Fruit fly (Drosophila melanogaster) whole organism, pupa: ENCODE data around the gene Tengl2.
A peak's percentile ranks its signal among the peaks of the same experiment; 100 is the strongest.

ENCODE experiments used
- CG10348 ChIP-seq: fragments of 200-800 bp; sonication (Bioruptor generic); IDR thresholded peaks from 2 replicates; pipeline ENCODE4 v1.3.6; 2022; ENCODE audit warnings: missing biosample characterization, missing genetic modification characterization
- CG12605 ChIP-seq: fragments of 200-800 bp; sonication (Bioruptor generic); IDR thresholded peaks from 2 replicates; pipeline ENCODE4 v1.3.6; 2022; ENCODE audit warnings: missing biosample characterization, missing genetic modification characterization
- CG13204 ChIP-seq: fragments of 200-800 bp; sonication (Bioruptor generic); optimal IDR thresholded peaks from 2 replicates; lab custom pipeline; 2018; ENCODE audit warnings: missing biosample characterization, mild to moderate bottlenecking, missing genetic modification characterization, moderate library complexity
- CG14655 ChIP-seq: fragments of 200-800 bp; sonication (Bioruptor generic); optimal IDR thresholded peaks from 3 replicates; lab custom pipeline; 2017; ENCODE audit warnings: mild to moderate bottlenecking, missing biosample characterization, missing genetic modification reagents, missing genetic modification characterization
- CG15710 ChIP-seq: fragments of 200-800 bp; sonication (Bioruptor generic); optimal IDR thresholded peaks from 2 replicates; lab custom pipeline; 2018; ENCODE audit warnings: missing biosample characterization, mild to moderate bottlenecking, missing genetic modification characterization, moderate library complexity
- CG17806 ChIP-seq: fragments of 200-800 bp; sonication (Bioruptor generic); optimal IDR thresholded peaks from 2 replicates; lab custom pipeline; 2018; ENCODE audit warnings: missing biosample characterization, mild to moderate bottlenecking, missing genetic modification characterization, moderate library complexity
- CG32121 ChIP-seq: fragments of 200-800 bp; sonication (Bioruptor generic); IDR thresholded peaks from 2 replicates; pipeline ENCODE4 v1.3.6; 2022; ENCODE audit warnings: missing biosample characterization, missing genetic modification characterization
- CG34367 ChIP-seq: fragments of 200-800 bp; sonication (Bioruptor generic); optimal IDR thresholded peaks from 2 replicates; lab custom pipeline; 2018; ENCODE audit warnings: missing biosample characterization, mild to moderate bottlenecking, missing genetic modification characterization
- CG4496 ChIP-seq: fragments of 200-800 bp; sonication (Bioruptor generic); IDR thresholded peaks from 3 replicates; pipeline ENCODE4 v1.3.6; 2022; ENCODE audit warnings: missing biosample characterization, missing genetic modification characterization
- CG8159 ChIP-seq: fragments of 200-800 bp; sonication (Bioruptor generic); optimal IDR thresholded peaks from 3 replicates; lab custom pipeline; 2018; ENCODE audit warnings: missing biosample characterization, mild to moderate bottlenecking, missing genetic modification characterization, moderate library complexity
- CG8301 ChIP-seq: fragments of 200-800 bp; sonication (Bioruptor generic); optimal IDR thresholded peaks from 2 replicates; lab custom pipeline; 2018; ENCODE audit warnings: missing biosample characterization, mild to moderate bottlenecking, missing genetic modification characterization
- CG9948 ChIP-seq: fragments of 200-800 bp; sonication (Bioruptor generic); optimal IDR thresholded peaks from 2 replicates; lab custom pipeline; 2018; ENCODE audit warnings: missing biosample characterization, mild to moderate bottlenecking, missing genetic modification characterization, moderate library complexity
- D1 ChIP-seq: fragments of 200-800 bp; sonication (Bioruptor generic); optimal IDR thresholded peaks from 2 replicates; lab custom pipeline; 2018; ENCODE audit warnings: missing biosample characterization, mild to moderate bottlenecking, missing genetic modification characterization, moderate library complexity
- EcR ChIP-seq: fragments of 200-800 bp; sonication (Bioruptor generic); optimal IDR thresholded peaks from 3 replicates; lab custom pipeline; 2019; ENCODE audit warnings: missing biosample characterization, missing genetic modification characterization, mild to moderate bottlenecking, moderate library complexity, missing genetic modification reagents
- Ets98B ChIP-seq: fragments of 200-800 bp; sonication (Bioruptor generic); IDR thresholded peaks from 2 replicates; pipeline ENCODE4 v1.3.6; 2022; ENCODE audit warnings: missing biosample characterization, missing genetic modification characterization
- Pif1A ChIP-seq: fragments of 200-800 bp; sonication (Bioruptor generic); optimal IDR thresholded peaks from 3 replicates; lab custom pipeline; 2016; ENCODE audit warnings: missing biosample characterization, missing genetic modification characterization
- Pif1B ChIP-seq: fragments of 200-800 bp; sonication (Bioruptor generic); optimal IDR thresholded peaks from 3 replicates; lab custom pipeline; 2016; ENCODE audit warnings: missing biosample characterization, missing genetic modification characterization
- Snoo ChIP-seq: fragments of 200-800 bp; sonication (Bioruptor generic); optimal IDR thresholded peaks from 3 replicates; lab custom pipeline; 2017; ENCODE audit warnings: missing biosample characterization, mild to moderate bottlenecking, missing genetic modification characterization, inconsistent platforms
- fd96Ca ChIP-seq: fragments of 200-800 bp; sonication (Bioruptor generic); IDR thresholded peaks from 3 replicates; pipeline ENCODE4 v1.3.6; 2022; ENCODE audit warnings: missing biosample characterization, missing genetic modification characterization
- gl ChIP-seq: fragments of 200-800 bp; sonication (Bioruptor generic); optimal IDR thresholded peaks from 2 replicates; lab custom pipeline; 2018; ENCODE audit warnings: missing biosample characterization, mild to moderate bottlenecking, missing genetic modification characterization
- rn ChIP-seq: fragments of 200-800 bp; sonication (Bioruptor generic); IDR thresholded peaks from 2 replicates; pipeline ENCODE4 v1.3.6; 2022; ENCODE audit warnings: missing biosample characterization, missing genetic modification characterization

Tengl2 gene

DNA sequence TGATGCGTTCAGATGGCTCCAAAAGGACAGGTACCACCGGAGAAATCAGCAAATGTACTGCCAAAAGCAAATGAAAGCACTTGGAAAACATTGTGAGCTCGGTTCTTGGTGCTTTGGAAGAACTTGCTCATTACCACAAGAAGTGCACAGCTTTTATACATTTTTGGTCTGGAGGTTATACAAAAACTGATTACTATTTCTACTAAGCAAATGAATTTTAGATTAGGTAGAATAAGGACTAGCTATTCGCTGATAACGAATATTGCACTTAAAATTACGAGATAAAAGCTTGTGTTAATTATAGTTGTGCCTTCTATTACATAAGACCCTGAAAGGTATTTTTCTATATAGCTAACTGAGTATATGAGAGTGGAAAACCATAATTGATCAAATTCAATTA, 15.8 kb upstream of the Tengl2 start, which contains the start of gene Send1:
TSS of gene Send1 (minus strand) at position 101 of the 400 bp plus-strand sequence.
- no peak for TF ChIP-seq CG10348 (GFP tag; lab: Robert Waterston, UW)
- TF ChIP-seq CG8301 (tag; lab: Kevin White, UChicago) = no peak
- TF ChIP-seq CG15710 (tag; lab: Kevin White, UChicago) = no peak
- TF ChIP-seq CG9948 (tag; lab: Kevin White, UChicago) = no peak
- TF ChIP-seq CG12605 (GFP tag; lab: Robert Waterston, UW) = no peak

DNA sequence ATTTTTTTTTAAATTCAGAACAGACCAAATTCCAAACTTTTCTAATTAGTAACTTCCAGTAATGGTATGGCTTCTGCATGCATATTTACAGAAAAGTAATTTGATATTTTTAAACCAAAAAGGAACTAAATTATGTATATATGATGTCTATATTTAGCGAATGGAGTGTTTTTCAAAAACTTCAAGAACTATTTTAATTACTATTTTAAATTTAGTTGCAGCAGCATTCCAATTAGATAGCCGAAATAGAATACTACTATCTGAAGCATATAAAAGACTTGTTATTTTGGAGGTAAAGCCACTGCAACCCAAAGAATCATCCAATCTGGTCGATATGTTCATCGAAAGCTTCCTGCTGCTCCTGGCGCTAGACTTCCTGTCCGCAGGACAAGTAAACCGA, 13.6 kb upstream of the Tengl2 start, which contains the start of gene CG17234:
TSS of gene CG17234 (plus strand) at position 301 of the 400 bp plus-strand sequence.
- TF ChIP-seq CG34367 (tag; lab: Kevin White, UChicago) (no peak), CG12605 (GFP tag; lab: Robert Waterston, UW) (no peak), CG4496 (GFP tag; lab: Robert Waterston, UW) (no peak), CG8159 (tag; lab: Kevin White, UChicago) (no peak)

DNA sequence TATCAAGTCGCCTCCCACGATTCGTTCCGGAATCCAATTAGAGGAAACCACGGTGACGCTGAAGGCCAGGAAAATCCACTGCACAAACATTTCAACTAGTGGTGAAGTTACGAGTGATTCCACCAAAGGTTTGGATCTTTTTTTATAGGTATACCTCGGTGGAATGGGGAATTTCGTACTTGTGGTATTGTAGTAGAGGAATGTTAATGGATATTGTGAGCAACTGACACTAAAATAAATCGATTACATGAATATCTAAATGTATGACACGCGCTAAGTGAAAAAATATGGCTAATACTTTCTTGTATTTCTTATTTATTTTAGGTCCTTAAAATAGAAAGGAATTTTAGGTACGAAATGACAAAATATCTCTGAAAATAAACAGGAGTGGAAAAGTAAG, 13.1 kb upstream of the Tengl2 start, which contains the start of gene CG17239:
TSS of gene CG17239 (minus strand) at position 101 of the 400 bp plus-strand sequence.
- TF ChIP-seq CG17806 (tag; lab: Kevin White, UChicago) (no peak), CG4496 (GFP tag; lab: Robert Waterston, UW) (no peak), CG8159 (tag; lab: Kevin White, UChicago) (no peak), fd96Ca (GFP tag; lab: Robert Waterston, UW) (no peak), CG12605 (GFP tag; lab: Robert Waterston, UW) (no peak), gl (tag; lab: Kevin White, UChicago) (no peak), CG8301 (tag; lab: Kevin White, UChicago) (no peak), Pif1B (no peak), Ets98B (no peak), CG10348 (GFP tag; lab: Robert Waterston, UW) (no peak)

DNA sequence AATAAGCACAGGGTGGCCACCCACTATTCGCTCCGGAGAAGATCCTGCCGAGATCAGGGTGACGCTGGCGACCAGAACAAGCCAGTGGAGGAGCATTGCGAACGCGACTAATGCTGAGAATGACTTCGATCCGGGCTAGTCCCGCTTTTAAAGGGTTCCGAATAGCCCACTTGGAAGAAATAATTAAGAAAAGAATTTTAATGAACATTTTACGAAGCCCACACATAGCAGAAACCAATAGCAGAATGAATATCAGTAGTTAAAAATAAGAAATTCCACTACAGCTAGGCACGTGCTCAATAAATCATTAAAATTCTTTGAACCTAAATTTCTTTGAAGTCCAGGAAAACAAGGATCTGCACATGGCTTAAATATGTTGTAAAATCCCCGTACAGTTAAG, 12.0 kb upstream of the Tengl2 start, which contains the start of gene Ser12:
TSS of gene Ser12 (minus strand) at position 101 of the 400 bp plus-strand sequence.
- TF ChIP-seq CG9948 (tag; lab: Kevin White, UChicago) (no peak), CG15710 (tag; lab: Kevin White, UChicago) (no peak), CG8159 (tag; lab: Kevin White, UChicago) (no peak), gl (tag; lab: Kevin White, UChicago) (no peak), rn (GFP tag; lab: Robert Waterston, UW) (no peak), CG32121 (GFP tag; lab: Robert Waterston, UW) (no peak), CG17806 (tag; lab: Kevin White, UChicago) (no peak), CG12605 (GFP tag; lab: Robert Waterston, UW) (no peak), Ets98B (no peak), CG13204 (GFP tag; lab: Kevin White, UChicago) (no peak), CG34367 (tag; lab: Kevin White, UChicago) (no peak), D1 (tag; lab: Kevin White, UChicago) (no peak), Pif1B (no peak), CG14655 (GFP tag; lab: Kevin White, UChicago) (no peak), EcR (GFP tag; lab: Kevin White, UChicago) (no peak), CG4496 (GFP tag; lab: Robert Waterston, UW) (no peak), CG8301 (tag; lab: Kevin White, UChicago) (no peak), Pif1A (no peak)
- TF ChIP-seq, all 21 proteins: peak for 0

DNA sequence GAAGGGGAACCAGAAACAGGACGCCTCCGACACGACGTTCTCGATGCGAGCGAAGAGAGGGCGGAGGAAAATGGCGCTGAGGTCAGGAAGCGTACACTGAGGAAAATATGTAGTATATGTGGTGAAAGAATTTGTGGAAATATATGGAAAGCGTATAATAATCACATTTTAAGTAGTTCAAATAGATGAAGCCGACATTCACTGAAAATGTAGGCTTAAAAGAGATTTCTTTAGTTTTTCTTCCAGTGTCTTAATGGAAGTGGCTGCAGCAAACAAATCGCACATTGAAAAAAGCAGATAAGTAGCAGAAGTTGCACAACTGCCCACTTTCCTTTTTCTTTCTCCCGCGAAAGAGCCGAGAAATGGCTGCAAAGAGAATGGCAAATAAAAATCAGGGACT, 10.4 kb upstream of the Tengl2 start:
- TF ChIP-seq fd96Ca (GFP tag; lab: Robert Waterston, UW) (0 out of 3 replicates have a peak, but pooled peaks have one; percentile 25), CG10348 (GFP tag; lab: Robert Waterston, UW) (no peak), CG8159 (tag; lab: Kevin White, UChicago) (peak; percentile 36), Pif1B (no peak)

DNA sequence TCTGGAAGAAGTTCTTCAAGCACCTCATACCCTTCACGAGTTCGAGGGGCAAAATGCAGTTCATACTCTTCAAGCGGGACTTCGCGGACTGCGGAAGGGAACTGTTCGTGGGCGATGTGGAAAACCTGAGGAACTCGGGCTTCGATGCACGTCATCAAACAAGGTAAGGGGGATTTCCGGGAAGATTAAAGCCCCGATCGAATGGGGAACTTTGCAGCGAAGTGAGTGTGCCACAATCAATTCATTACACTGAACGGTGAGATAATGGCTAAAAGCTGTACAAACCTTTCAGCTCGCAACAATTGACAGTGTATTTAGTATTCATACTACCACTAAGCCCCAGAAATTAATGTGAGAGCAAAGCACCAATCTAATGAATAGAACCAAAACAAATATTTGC, 3.6 kb upstream of the Tengl2 start:
- TF ChIP-seq CG32121 (GFP tag; lab: Robert Waterston, UW) (no peak), CG10348 (GFP tag; lab: Robert Waterston, UW) (no peak), CG8159 (tag; lab: Kevin White, UChicago) (no peak), CG17806 (tag; lab: Kevin White, UChicago) (no peak), gl (tag; lab: Kevin White, UChicago) (no peak), Snoo (tag; lab: Kevin White, UChicago) (no peak), CG8301 (tag; lab: Kevin White, UChicago) (no peak), CG14655 (GFP tag; lab: Kevin White, UChicago) (no peak), rn (GFP tag; lab: Robert Waterston, UW) (no peak), Ets98B (no peak), CG13204 (GFP tag; lab: Kevin White, UChicago) (no peak), CG12605 (GFP tag; lab: Robert Waterston, UW) (no peak), EcR (GFP tag; lab: Kevin White, UChicago) (no peak), D1 (tag; lab: Kevin White, UChicago) (no peak), fd96Ca (GFP tag; lab: Robert Waterston, UW) (no peak), Pif1A (no peak), Pif1B (no peak), CG15710 (tag; lab: Kevin White, UChicago) (no peak)
- TF ChIP-seq, all 21 proteins: peak for 0
